Worm (Caenorhabditis elegans) whole organism, L2 larva: ENCODE results near the gene ZK666.1.

ENCODE experiments used
- C34F6.9 ChIP-seq: fragments of 150-350 bp; optimal IDR thresholded peaks from 2 replicates; lab custom pipeline; 2014; ENCODE audit warnings: missing biosample characterization, missing genetic modification characterization
- F13H6.1 ChIP-seq: sonication (generic microtip); optimal IDR thresholded peaks from 2 replicates; lab custom pipeline; 2016; ENCODE audit warnings: missing genetic modification characterization, missing compliant biosample characterization
- ZK546.5 ChIP-seq: sonication (generic microtip); optimal IDR thresholded peaks from 2 replicates; lab custom pipeline; 2017; ENCODE audit warnings: missing biosample characterization, missing genetic modification characterization
- alr-1 ChIP-seq: fragments of 150-350 bp; optimal IDR thresholded peaks from 2 replicates; lab custom pipeline; 2014; ENCODE audit warnings: missing biosample characterization, missing genetic modification characterization
- ama-1 ChIP-seq: fragments of 150-350 bp; optimal IDR thresholded peaks from 2 replicates; lab custom pipeline; 2018; ENCODE audit warnings: inconsistent platforms
- blmp-1 ChIP-seq: sonication (generic microtip); optimal IDR thresholded peaks from 2 replicates; lab custom pipeline; 2017; ENCODE audit warnings: missing genetic modification characterization, mild to moderate bottlenecking, missing compliant biosample characterization, antibody characterized with exemption, moderate library complexity; ENCODE audit not compliant: insufficient read depth
- ceh-16 ChIP-seq: fragments of 150-350 bp; optimal IDR thresholded peaks from 2 replicates; lab custom pipeline; 2014; ENCODE audit warnings: missing biosample characterization, missing genetic modification characterization
- ceh-82 ChIP-seq: fragments of 150-350 bp; optimal IDR thresholded peaks from 2 replicates; lab custom pipeline; 2014; ENCODE audit warnings: missing biosample characterization, missing genetic modification characterization
- crh-2 ChIP-seq: sonication (generic microtip); optimal IDR thresholded peaks from 2 replicates; lab custom pipeline; 2017; ENCODE audit warnings: missing biosample characterization, missing genetic modification characterization
- dmd-4 ChIP-seq: sonication (generic microtip); optimal IDR thresholded peaks from 2 replicates; lab custom pipeline; 2017; ENCODE audit warnings: missing biosample characterization, missing genetic modification characterization
- elt-3 ChIP-seq: sonication (generic microtip); optimal IDR thresholded peaks from 2 replicates; lab custom pipeline; 2017; ENCODE audit warnings: missing biosample characterization, missing genetic modification characterization
- fos-1 ChIP-seq: fragments of 150-350 bp; optimal IDR thresholded peaks from 2 replicates; lab custom pipeline; 2014; ENCODE audit warnings: missing biosample characterization, missing genetic modification characterization
- lin-11 ChIP-seq: fragments of 150-350 bp; sonication (generic microtip); optimal IDR thresholded peaks from 2 replicates; lab custom pipeline; 2014; ENCODE audit warnings: missing biosample characterization, missing genetic modification characterization, inconsistent platforms, mixed read lengths
- lin-13 ChIP-seq: fragments of 150-350 bp; optimal IDR thresholded peaks from 2 replicates; lab custom pipeline; 2014; ENCODE audit warnings: missing biosample characterization, missing genetic modification reagents, missing genetic modification characterization
- mab-5 ChIP-seq: fragments of 150-350 bp; optimal IDR thresholded peaks from 2 replicates; lab custom pipeline; 2014; ENCODE audit warnings: missing biosample characterization, missing genetic modification characterization
- mbf-1 ChIP-seq: sonication (generic microtip); optimal IDR thresholded peaks from 2 replicates; lab custom pipeline; 2017; ENCODE audit warnings: missing biosample characterization, missing genetic modification characterization
- mdl-1 ChIP-seq, 2 experiments: fragments of 150-350 bp in 1 of 2; sonication (generic microtip) in 1 of 2; optimal IDR thresholded peaks; 2 replicates each; lab custom pipeline; 2017; ENCODE audit warnings: missing biosample characterization in 2 of 2, missing genetic modification characterization in 2 of 2
- nhr-11 ChIP-seq: fragments of 150-350 bp; optimal IDR thresholded peaks from 2 replicates; lab custom pipeline; 2014; ENCODE audit warnings: missing biosample characterization, missing genetic modification characterization
- nhr-12 ChIP-seq: fragments of 150-350 bp; optimal IDR thresholded peaks from 2 replicates; lab custom pipeline; 2014; ENCODE audit warnings: missing biosample characterization, missing genetic modification characterization
- nhr-129 ChIP-seq: fragments of 150-350 bp; optimal IDR thresholded peaks from 2 replicates; lab custom pipeline; 2014; ENCODE audit warnings: missing biosample characterization, missing genetic modification characterization
- nhr-21 ChIP-seq: fragments of 150-350 bp; optimal IDR thresholded peaks from 2 replicates; lab custom pipeline; 2014; ENCODE audit warnings: missing biosample characterization, missing genetic modification characterization
- nhr-23 ChIP-seq: fragments of 150-350 bp; optimal IDR thresholded peaks from 2 replicates; lab custom pipeline; 2014; ENCODE audit warnings: missing biosample characterization, missing genetic modification reagents, missing genetic modification characterization
- nhr-237 ChIP-seq: fragments of 150-350 bp; optimal IDR thresholded peaks from 2 replicates; lab custom pipeline; 2014; ENCODE audit warnings: missing biosample characterization, missing genetic modification characterization
- nhr-25 ChIP-seq: fragments of 150-350 bp; sonication (generic microtip); optimal IDR thresholded peaks from 3 replicates; lab custom pipeline; 2014; ENCODE audit warnings: missing biosample characterization, missing genetic modification characterization
- nhr-6 ChIP-seq: fragments of 150-350 bp; optimal IDR thresholded peaks from 2 replicates; lab custom pipeline; 2014; ENCODE audit warnings: missing biosample characterization, missing genetic modification characterization
- peb-1 ChIP-seq: fragments of 150-350 bp; optimal IDR thresholded peaks from 2 replicates; lab custom pipeline; 2014; ENCODE audit warnings: missing biosample characterization, missing genetic modification characterization
- sem-4 ChIP-seq: fragments of 150-350 bp; optimal IDR thresholded peaks from 2 replicates; lab custom pipeline; 2014; ENCODE audit warnings: missing biosample characterization, missing genetic modification reagents, missing genetic modification characterization
- skn-1 ChIP-seq: sonication (generic microtip); optimal IDR thresholded peaks from 2 replicates; lab custom pipeline; 2017; ENCODE audit warnings: missing biosample characterization, missing genetic modification characterization
- sma-3 ChIP-seq: sonication (generic microtip); optimal IDR thresholded peaks from 2 replicates; lab custom pipeline; 2016; ENCODE audit warnings: missing genetic modification reagents, missing genetic modification characterization, missing compliant biosample characterization
- sma-9 ChIP-seq, 2 experiments: fragments of 150-350 bp in 1 of 2; sonication (generic microtip) in 1 of 2; optimal IDR thresholded peaks; 2 replicates each; lab custom pipeline; 2014 to 2016; ENCODE audit warnings: missing genetic modification characterization in 2 of 2, mild to moderate bottlenecking in 1 of 2, missing biosample characterization in 1 of 2, missing compliant biosample characterization in 1 of 2, missing genetic modification reagents in 1 of 2, moderate library complexity in 1 of 2
- unc-62 ChIP-seq: fragments of 150-350 bp; optimal IDR thresholded peaks from 2 replicates; lab custom pipeline; 2014; ENCODE audit warnings: missing biosample characterization, missing genetic modification reagents, missing genetic modification characterization
- zag-1 ChIP-seq: fragments of 150-350 bp; optimal IDR thresholded peaks from 2 replicates; lab custom pipeline; 2014; ENCODE audit warnings: missing biosample characterization, missing genetic modification characterization
- ztf-1 ChIP-seq: fragments of 200-800 bp; sonication (Bioruptor generic); conservative IDR thresholded peaks from 2 replicates; pipeline ENCODE4 v1.3.6; 2022; ENCODE audit warnings: missing genetic modification characterization, missing compliant biosample characterization
- ztf-11 ChIP-seq: sonication (generic microtip); optimal IDR thresholded peaks from 2 replicates; lab custom pipeline; 2017; ENCODE audit warnings: missing biosample characterization, missing genetic modification characterization
- ztf-4 ChIP-seq: fragments of 150-350 bp; optimal IDR thresholded peaks from 2 replicates; lab custom pipeline; 2014; ENCODE audit warnings: missing biosample characterization, missing genetic modification characterization

ZK666.1 gene

ce11 chrII:10471247-10471646 is at the start of gene ZK666.1:
Gene ZK666.1 (minus strand): TSS chrII:10471347.
- TF ChIP-seq mbf-1 (tag; lab: Kevin White, UChicago) (no peak), elt-3 (tag; lab: Kevin White, UChicago) (no peak), mdl-1 (tag; optimal IDR thresholded peaks at IDR 0.05; lab: Kevin White, UChicago) (no peak), nhr-237 (tag; lab: Kevin White, UChicago) (no peak), sem-4 (tag; lab: Kevin White, UChicago) (no peak), ztf-11 (tag; lab: Kevin White, UChicago) (no peak), ama-1 (lab: Kevin White, UChicago) (no peak), sma-9 (GFP tag; optimal IDR thresholded peaks at IDR 0.05; lab: Kevin White, UChicago) (no peak), sma-9 (tag; optimal IDR thresholded peaks at IDR 0.05; lab: Kevin White, UChicago) (no peak), zag-1 (tag; lab: Kevin White, UChicago) (no peak), sma-3 (GFP tag; lab: Kevin White, UChicago) (no peak)

- no peak for TF ChIP-seq nhr-23 (tag; lab: Kevin White, UChicago)
- TF ChIP-seq nhr-25 = no peak
- no peak for TF ChIP-seq elt-3 (tag; lab: Kevin White, UChicago)
- no peak for TF ChIP-seq nhr-11 (tag; lab: Kevin White, UChicago)
- TF ChIP-seq skn-1 (tag; lab: Kevin White, UChicago) = no peak
- TF ChIP-seq zag-1 (tag; lab: Kevin White, UChicago) = no peak
- TF ChIP-seq sma-3 (GFP tag; lab: Kevin White, UChicago) = no peak
- TF ChIP-seq F13H6.1 (tag; lab: Kevin White, UChicago) = no peak
- TF ChIP-seq ama-1 (lab: Kevin White, UChicago) = no peak
- TF ChIP-seq blmp-1 (tag; lab: Kevin White, UChicago) = no peak
- TF ChIP-seq, all 48 proteins: peak for 0
Measured at ce11 chrII:10519863-10520262, 48.7 kb upstream of the ZK666.1 start.

ce11 chrII:10519017-10519416 is 47.9 kb upstream of the ZK666.1 start, which contains the start of gene F59B10.4:
Gene F59B10.4 (minus strand): TSS chrII:10519117.
- no peak for TF ChIP-seq unc-62
- no peak for TF ChIP-seq nhr-237 (tag; lab: Kevin White, UChicago)
- no peak for TF ChIP-seq nhr-11 (tag; lab: Kevin White, UChicago)
- TF ChIP-seq nhr-21 (tag; lab: Kevin White, UChicago) = no peak

ce11 chrII:10516375-10516774 is 45.2 kb upstream of the ZK666.1 start:
- no peak for TF ChIP-seq nhr-6 (tag; lab: Kevin White, UChicago)
- TF ChIP-seq sma-9 (GFP tag; optimal IDR thresholded peaks at IDR 0.05; lab: Kevin White, UChicago) = peak; percentile 10
- no peak for TF ChIP-seq sma-9 (tag; optimal IDR thresholded peaks at IDR 0.05; lab: Kevin White, UChicago)
- TF ChIP-seq dmd-4 (tag; lab: Kevin White, UChicago) = no peak
- TF ChIP-seq nhr-12 (tag; lab: Kevin White, UChicago) = no peak
- peak; percentile 58 for TF ChIP-seq blmp-1 (tag; lab: Kevin White, UChicago)
- TF ChIP-seq lin-13 (GFP tag; lab: Kevin White, UChicago) = no peak
- TF ChIP-seq skn-1 (tag; lab: Kevin White, UChicago) = no peak
- TF ChIP-seq ceh-16 (tag; lab: Kevin White, UChicago) = no peak
- no peak for TF ChIP-seq ZK546.5 (tag; lab: Kevin White, UChicago)
- peak; percentile 41 for TF ChIP-seq nhr-129 (tag; lab: Kevin White, UChicago)
- TF ChIP-seq C34F6.9 = no peak
- no peak for TF ChIP-seq unc-62
- no peak for TF ChIP-seq ceh-82 (tag; lab: Kevin White, UChicago)
- TF ChIP-seq peb-1 (tag; lab: Kevin White, UChicago) = no peak
- TF ChIP-seq mdl-1 (tag; optimal IDR thresholded peaks at IDR 0.05; lab: Kevin White, UChicago) = no peak
- TF ChIP-seq ama-1 (lab: Kevin White, UChicago) = no peak
- TF ChIP-seq ztf-4 (tag; lab: Kevin White, UChicago) = no peak
- TF ChIP-seq nhr-25 = peak; percentile 17
- TF ChIP-seq mab-5 = no peak
- TF ChIP-seq zag-1 (tag; lab: Kevin White, UChicago) = no peak
- TF ChIP-seq sem-4 (tag; lab: Kevin White, UChicago) = no peak
- TF ChIP-seq ztf-1 (GFP tag; lab: Robert Waterston, UW) = no peak
- no peak for TF ChIP-seq lin-11 (tag; lab: Kevin White, UChicago)
- TF ChIP-seq nhr-11 (tag; lab: Kevin White, UChicago) = no peak

- TF ChIP-seq sma-9 (GFP tag; optimal IDR thresholded peaks at IDR 0.05; lab: Kevin White, UChicago) (peak; percentile 50), sma-9 (tag; optimal IDR thresholded peaks at IDR 0.05; lab: Kevin White, UChicago) (no peak), ceh-82 (tag; lab: Kevin White, UChicago) (no peak), nhr-129 (tag; lab: Kevin White, UChicago) (peak; percentile 20), crh-2 (tag; lab: Kevin White, UChicago) (no peak), lin-13 (GFP tag; lab: Kevin White, UChicago) (no peak), fos-1 (peak; percentile 12), ztf-11 (tag; lab: Kevin White, UChicago) (no peak), alr-1 (no peak), sma-3 (GFP tag; lab: Kevin White, UChicago) (peak; percentile 64)
Measured at ce11 chrII:10515422-10515821, 44.3 kb upstream of the ZK666.1 start.
